Worm (Caenorhabditis elegans) whole organism, young adult: ENCODE results near the gene D1054.10.

Experiments used
- B0261.1 ChIP-seq: sonication (generic microtip); optimal IDR thresholded peaks from 2 replicates; lab custom pipeline; 2016; ENCODE audit warnings: mild to moderate bottlenecking, missing genetic modification characterization, moderate library complexity, missing compliant biosample characterization
- B0336.3 ChIP-seq: fragments of 200-800 bp; sonication (Bioruptor generic); IDR thresholded peaks from 2 replicates; pipeline ENCODE4 v1.3.6; 2022; ENCODE audit warnings: missing genetic modification characterization, missing compliant biosample characterization
- F23B12.7 ChIP-seq: sonication (generic microtip); optimal IDR thresholded peaks from 2 replicates; lab custom pipeline; 2017; ENCODE audit warnings: missing genetic modification characterization, mild to moderate bottlenecking, missing compliant biosample characterization, antibody characterized with exemption, moderate library complexity; ENCODE audit not compliant: insufficient read depth
- F33H1.4 ChIP-seq: fragments of 200-800 bp; sonication (Bioruptor generic); IDR thresholded peaks from 2 replicates; pipeline ENCODE4 v1.3.6; 2022; ENCODE audit warnings: missing genetic modification reagents, missing genetic modification characterization, missing compliant biosample characterization
- F39B2.1 ChIP-seq: fragments of 200-800 bp; sonication (Bioruptor generic); IDR thresholded peaks from 2 replicates; pipeline ENCODE4 v1.3.6; 2022; ENCODE audit warnings: missing genetic modification reagents, missing genetic modification characterization, missing compliant biosample characterization
- F49E8.2 ChIP-seq: sonication (generic microtip); optimal IDR thresholded peaks from 3 replicates; lab custom pipeline; 2017; ENCODE audit warnings: missing genetic modification characterization, mild to moderate bottlenecking, missing compliant biosample characterization, antibody characterized with exemption, moderate library complexity; ENCODE audit not compliant: insufficient read depth
- F52B5.7 ChIP-seq: sonication (generic microtip); optimal IDR thresholded peaks from 2 replicates; lab custom pipeline; 2016; ENCODE audit warnings: mild to moderate bottlenecking, missing genetic modification characterization, missing compliant biosample characterization
- F57A8.1 ChIP-seq: fragments of 200-800 bp; sonication (Bioruptor generic); optimal IDR thresholded peaks from 2 replicates; lab custom pipeline; 2018; ENCODE audit warnings: mild to moderate bottlenecking, missing genetic modification characterization, moderate library complexity, missing compliant biosample characterization
- F57C9.4 ChIP-seq: sonication (generic microtip); optimal IDR thresholded peaks from 2 replicates; lab custom pipeline; 2017; ENCODE audit warnings: mild to moderate bottlenecking, missing genetic modification characterization, missing compliant biosample characterization
- K12H6.12 ChIP-seq: fragments of 200-800 bp; sonication (Bioruptor generic); optimal IDR thresholded peaks from 2 replicates; lab custom pipeline; 2018; ENCODE audit warnings: mild to moderate bottlenecking, missing genetic modification characterization, missing compliant biosample characterization
- Y53G8AR.9 ChIP-seq: fragments of 200-800 bp; sonication (Bioruptor generic); conservative IDR thresholded peaks from 2 replicates; pipeline ENCODE4 v1.3.6; 2022; ENCODE audit warnings: missing genetic modification reagents, missing genetic modification characterization, missing compliant biosample characterization
- Y79H2A.3 ChIP-seq: fragments of 200-800 bp; sonication (Bioruptor generic); conservative IDR thresholded peaks from 2 replicates; pipeline ENCODE4 v1.3.6; 2022; ENCODE audit warnings: missing genetic modification reagents, missing genetic modification characterization, missing compliant biosample characterization
- akir-1 ChIP-seq: fragments of 200-800 bp; sonication (Bioruptor generic); optimal IDR thresholded peaks from 2 replicates; lab custom pipeline; 2018; ENCODE audit warnings: mild to moderate bottlenecking, missing genetic modification characterization, moderate library complexity, missing compliant biosample characterization
- aptf-2 ChIP-seq: fragments of 200-800 bp; sonication (Bioruptor generic); conservative IDR thresholded peaks from 2 replicates; pipeline ENCODE4 v1.3.6; 2022; ENCODE audit warnings: missing genetic modification reagents, missing genetic modification characterization, missing compliant biosample characterization
- aptf-3 ChIP-seq: fragments of 200-800 bp; sonication (Bioruptor generic); IDR thresholded peaks from 2 replicates; pipeline ENCODE4 v1.3.6; 2022; ENCODE audit warnings: missing genetic modification characterization, missing compliant biosample characterization
- attf-5 ChIP-seq: fragments of 200-800 bp; sonication (Bioruptor generic); optimal IDR thresholded peaks from 2 replicates; lab custom pipeline; 2018; ENCODE audit warnings: mild to moderate bottlenecking, missing genetic modification characterization, missing compliant biosample characterization
- ceh-100 ChIP-seq: fragments of 200-800 bp; sonication (Bioruptor generic); IDR thresholded peaks from 2 replicates; pipeline ENCODE4 v1.3.6; 2022; ENCODE audit warnings: missing genetic modification reagents, missing genetic modification characterization, missing compliant biosample characterization
- dox-1 ChIP-seq: fragments of 200-800 bp; sonication (Bioruptor generic); IDR thresholded peaks from 2 replicates; pipeline ENCODE4 v1.3.6; 2022; ENCODE audit warnings: missing genetic modification reagents, missing genetic modification characterization, missing compliant biosample characterization
- dpff-1 ChIP-seq: sonication (generic microtip); optimal IDR thresholded peaks from 2 replicates; lab custom pipeline; 2017; ENCODE audit warnings: mild to moderate bottlenecking, missing genetic modification characterization, missing compliant biosample characterization
- egrh-3 ChIP-seq: fragments of 200-800 bp; sonication (Bioruptor generic); IDR thresholded peaks from 2 replicates; pipeline ENCODE4 v1.3.6; 2022; ENCODE audit warnings: missing genetic modification reagents, missing genetic modification characterization, missing compliant biosample characterization
- ekl-4 ChIP-seq: fragments of 200-800 bp; sonication (Bioruptor generic); IDR thresholded peaks from 2 replicates; pipeline ENCODE4 v1.3.6; 2022; ENCODE audit warnings: missing genetic modification reagents, missing genetic modification characterization, missing compliant biosample characterization
- hlh-26 ChIP-seq: fragments of 200-800 bp; sonication (Bioruptor generic); conservative IDR thresholded peaks from 2 replicates; pipeline ENCODE4 v1.3.6; 2022; ENCODE audit warnings: missing genetic modification reagents, missing genetic modification characterization, missing compliant biosample characterization
- hmg-20 ChIP-seq: fragments of 200-800 bp; sonication (Bioruptor generic); IDR thresholded peaks from 2 replicates; pipeline ENCODE4 v1.3.6; 2022; ENCODE audit warnings: missing genetic modification reagents, missing genetic modification characterization, missing compliant biosample characterization
- hrde-1 ChIP-seq: sonication (generic microtip); optimal IDR thresholded peaks from 2 replicates; lab custom pipeline; 2016; ENCODE audit warnings: missing genetic modification characterization, mild to moderate bottlenecking, missing compliant biosample characterization, moderate library complexity, missing genotype, missing genetic modification reagents, borderline replicate concordance
- hsf-1 ChIP-seq: fragments of 200-800 bp; sonication (Bioruptor generic); IDR thresholded peaks from 2 replicates; pipeline ENCODE4 v1.3.6; 2022; ENCODE audit warnings: missing genetic modification reagents, missing genetic modification characterization, missing compliant biosample characterization
- let-526 ChIP-seq: fragments of 200-800 bp; sonication (Bioruptor generic); IDR thresholded peaks from 2 replicates; pipeline ENCODE4 v1.3.6; 2022; ENCODE audit warnings: missing genetic modification reagents, missing genetic modification characterization, missing compliant biosample characterization
- lin-35 ChIP-seq, 3 experiments: fragments of 150-350 bp in 2 of 3; sonication (generic microtip) in 1 of 3; optimal IDR thresholded peaks; 2 replicates each; lab custom pipeline; 2014 to 2018; ENCODE audit warnings: missing biosample characterization in 3 of 3, missing genetic modification characterization in 3 of 3, missing genetic modification reagents in 3 of 3
- lin-54 ChIP-seq: fragments of 200-800 bp; sonication (Bioruptor generic); optimal IDR thresholded peaks from 2 replicates; lab custom pipeline; 2018; ENCODE audit warnings: mild to moderate bottlenecking, missing genetic modification characterization, missing compliant biosample characterization
- madf-3 ChIP-seq: fragments of 200-800 bp; sonication (Bioruptor generic); IDR thresholded peaks from 2 replicates; pipeline ENCODE4 v1.3.6; 2022; ENCODE audit warnings: missing genetic modification reagents, missing genetic modification characterization, missing compliant biosample characterization
- madf-6 ChIP-seq: fragments of 200-800 bp; sonication (Bioruptor generic); IDR thresholded peaks from 2 replicates; pipeline ENCODE4 v1.3.6; 2022; ENCODE audit warnings: missing genetic modification reagents, missing genetic modification characterization, missing compliant biosample characterization
- mel-28 ChIP-seq: sonication (generic microtip); optimal IDR thresholded peaks from 2 replicates; lab custom pipeline; 2016; ENCODE audit warnings: borderline replicate concordance, mild to moderate bottlenecking, missing genetic modification characterization, missing compliant biosample characterization
- nfyb-1 ChIP-seq: fragments of 200-800 bp; sonication (Bioruptor generic); IDR thresholded peaks from 2 replicates; pipeline ENCODE4 v1.3.6; 2022; ENCODE audit warnings: missing genetic modification reagents, missing genetic modification characterization, missing compliant biosample characterization
- nhr-120 ChIP-seq: fragments of 200-800 bp; sonication (Bioruptor generic); IDR thresholded peaks from 2 replicates; pipeline ENCODE4 v1.3.6; 2022; ENCODE audit warnings: missing genetic modification characterization, missing compliant biosample characterization
- nhr-80 ChIP-seq: sonication (generic microtip); optimal IDR thresholded peaks from 2 replicates; lab custom pipeline; 2016; ENCODE audit warnings: missing genetic modification characterization, missing compliant biosample characterization
- snpc-1.3 ChIP-seq: sonication (generic microtip); optimal IDR thresholded peaks from 2 replicates; lab custom pipeline; 2017; ENCODE audit warnings: missing genetic modification characterization, mild to moderate bottlenecking, missing compliant biosample characterization, antibody characterized with exemption, moderate library complexity, missing genotype, missing genetic modification reagents; ENCODE audit not compliant: insufficient read depth
- snpc-3.4 ChIP-seq: sonication (generic microtip); optimal IDR thresholded peaks from 2 replicates; lab custom pipeline; 2017; ENCODE audit warnings: missing genetic modification characterization, mild to moderate bottlenecking, missing compliant biosample characterization, antibody characterized with exemption, moderate library complexity, missing genotype, missing genetic modification reagents
- snpc-4 ChIP-seq, 5 experiments: fragments of 150-350 bp in 1 of 5; sonication (generic microtip) in 4 of 5; optimal IDR thresholded peaks; 2 replicates each; lab custom pipeline; 2014 to 2018; ENCODE audit warnings: missing genetic modification characterization in 5 of 5, missing biosample characterization in 3 of 5, antibody characterized with exemption in 2 of 5, mild to moderate bottlenecking in 2 of 5, missing compliant biosample characterization in 2 of 5, missing genotype in 2 of 5, moderate library complexity in 2 of 5, missing genetic modification reagents in 1 of 5
- tlf-1 ChIP-seq: fragments of 200-800 bp; sonication (Bioruptor generic); optimal IDR thresholded peaks from 2 replicates; lab custom pipeline; 2018; ENCODE audit warnings: mild to moderate bottlenecking, missing genetic modification characterization, missing compliant biosample characterization
- xnd-1 ChIP-seq: sonication (generic microtip); optimal IDR thresholded peaks from 2 replicates; lab custom pipeline; 2016; ENCODE audit warnings: missing genotype, missing genetic modification reagents, missing genetic modification characterization, missing compliant biosample characterization
- ztf-22 ChIP-seq: fragments of 200-800 bp; sonication (Bioruptor generic); optimal IDR thresholded peaks from 2 replicates; lab custom pipeline; 2018; ENCODE audit warnings: mild to moderate bottlenecking, missing genetic modification characterization, moderate library complexity, missing compliant biosample characterization
- ztf-25 ChIP-seq: fragments of 200-800 bp; sonication (Bioruptor generic); IDR thresholded peaks from 2 replicates; pipeline ENCODE4 v1.3.6; 2022; ENCODE audit warnings: missing genetic modification reagents, missing genetic modification characterization, missing compliant biosample characterization
- ztf-3 ChIP-seq: fragments of 200-800 bp; sonication (Bioruptor generic); optimal IDR thresholded peaks from 2 replicates; lab custom pipeline; 2018; ENCODE audit warnings: mild to moderate bottlenecking, missing genetic modification characterization, missing compliant biosample characterization

D1054.10 gene

ce11 chrV:10776528-10777055 is 16.1 kb downstream of the D1054.10 start, which contains the start of gene D1054.5:
TSS of gene D1054.5 (minus strand) at chrV:10776578.
- TF ChIP-seq snpc-3.4 (no peak), lin-54 (GFP tag; lab: Kevin White, UChicago) (no peak), F57C9.4 (no peak), nhr-80 (tag; lab: Kevin White, UChicago) (peak; percentile 78)

DNA sequence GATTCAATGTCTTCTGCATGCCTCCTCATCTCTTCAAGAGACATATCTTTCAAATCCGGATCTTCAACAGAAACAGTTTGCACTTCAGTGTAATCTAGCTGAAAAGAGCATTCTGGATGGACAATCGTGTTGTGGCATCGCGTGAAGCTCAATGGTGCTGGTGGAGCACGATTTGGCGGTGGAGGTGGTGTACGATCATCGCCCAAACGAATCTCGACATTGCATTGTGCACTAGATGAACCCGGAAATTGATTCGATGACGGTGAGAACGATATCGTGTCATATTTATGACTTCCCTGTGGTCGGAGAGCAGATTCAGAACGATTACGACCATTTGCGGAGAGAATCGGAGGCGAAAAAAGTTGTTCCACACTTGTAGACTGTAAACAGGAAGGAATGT is 19.5 kb downstream of the D1054.10 start:
- TF ChIP-seq hmg-20 (GFP tag; lab: Robert Waterston, UW) (no peak), xnd-1 (tag; lab: Kevin White, UChicago) (no peak), hlh-26 (no peak), lin-35 (GFP tag; optimal IDR thresholded peaks at IDR 0.05; lab: Kevin White, UChicago) (no peak), F23B12.7 (tag; lab: Kevin White, UChicago) (no peak), tlf-1 (GFP tag; lab: Kevin White, UChicago) (no peak), Y53G8AR.9 (GFP tag; lab: Robert Waterston, UW) (no peak), ztf-22 (GFP tag; lab: Kevin White, UChicago) (no peak), aptf-3 (GFP tag; lab: Robert Waterston, UW) (no peak), F33H1.4 (GFP tag; lab: Robert Waterston, UW) (no peak), egrh-3 (GFP tag; lab: Robert Waterston, UW) (no peak), F57A8.1 (no peak), akir-1 (GFP tag; lab: Kevin White, UChicago) (no peak), mel-28 (tag; lab: Kevin White, UChicago) (no peak), ceh-100 (GFP tag; lab: Robert Waterston, UW) (no peak), F39B2.1 (no peak), ztf-25 (GFP tag; lab: Robert Waterston, UW) (no peak), B0261.1 (no peak), F49E8.2 (no peak), snpc-4 (GFP tag; optimal IDR thresholded peaks at IDR 0.05; lab: Kevin White, UChicago) (no peak), snpc-4 (tag; optimal IDR thresholded peaks at IDR 0.05; lab: Kevin White, UChicago) (no peak)

DNA sequence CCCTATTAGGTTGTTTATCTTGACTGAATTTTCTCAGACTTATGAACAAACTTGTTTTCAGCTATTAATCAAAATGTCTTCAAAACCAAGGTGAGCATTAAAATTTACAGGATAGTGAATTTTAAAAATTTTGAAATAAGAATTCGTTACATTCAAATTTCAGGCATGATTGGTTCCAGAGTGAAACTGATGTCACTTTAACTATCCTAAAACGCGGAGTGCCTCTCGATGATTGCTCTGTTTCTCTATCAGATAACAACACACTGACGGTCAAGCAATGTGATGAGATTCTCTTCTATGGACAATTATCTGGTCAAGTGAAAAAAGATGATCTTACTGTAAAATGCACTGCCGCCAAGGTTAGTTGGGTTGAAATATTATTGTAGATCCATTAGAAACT is 21.3 kb downstream of the D1054.10 start, which contains the start of gene D1054.3:
Gene D1054.3 (plus strand): TSS at position 62 of the 400 bp plus-strand sequence.
- TF ChIP-seq ztf-3 (GFP tag; lab: Kevin White, UChicago) (no peak), ekl-4 (peak; percentile 50; the same call in 1 of the 2 replicates), K12H6.12 (tag; lab: Kevin White, UChicago) (no peak), hsf-1 (GFP tag; lab: Robert Waterston, UW) (peak; percentile 51; the same call in 1 of the 2 replicates), dox-1 (GFP tag; lab: Robert Waterston, UW) (no peak), aptf-2 (no peak), Y79H2A.3 (0 out of 2 replicates have a peak, but pooled peaks have one; percentile 43), madf-6 (GFP tag; lab: Robert Waterston, UW) (peak; percentile 49; the same call in 1 of the 2 replicates), lin-54 (GFP tag; lab: Kevin White, UChicago) (peak; percentile 5), Y53G8AR.9 (GFP tag; lab: Robert Waterston, UW) (0 out of 2 replicates have a peak, but pooled peaks have one; percentile 63), lin-35 (GFP tag; optimal IDR thresholded peaks at IDR 0.05; lab: Kevin White, UChicago) (no peak), F39B2.1 (0 out of 2 replicates have a peak, but pooled peaks have one; percentile 50), hrde-1 (peak; percentile 20), nhr-120 (no peak), nfyb-1 (0 out of 2 replicates have a peak, but pooled peaks have one; percentile 41), attf-5 (GFP tag; lab: Kevin White, UChicago) (no peak), snpc-1.3 (tag; lab: Kevin White, UChicago) (peak; percentile 49), B0336.3 (GFP tag; lab: Robert Waterston, UW) (0 out of 2 replicates have a peak, but pooled peaks have one; percentile 15), let-526 (GFP tag; lab: Robert Waterston, UW) (no peak), madf-3 (peak; percentile 74; the same call in 1 of the 2 replicates), snpc-3.4 (peak; percentile 15), F52B5.7 (no peak), dpff-1 (tag; lab: Kevin White, UChicago) (no peak)
